Fruit fly (Drosophila melanogaster): ENCODE results near the gene sNPF.
A peak's percentile ranks its signal among the peaks of the same experiment; 100 is the strongest.

The sNPF gene

DNA sequence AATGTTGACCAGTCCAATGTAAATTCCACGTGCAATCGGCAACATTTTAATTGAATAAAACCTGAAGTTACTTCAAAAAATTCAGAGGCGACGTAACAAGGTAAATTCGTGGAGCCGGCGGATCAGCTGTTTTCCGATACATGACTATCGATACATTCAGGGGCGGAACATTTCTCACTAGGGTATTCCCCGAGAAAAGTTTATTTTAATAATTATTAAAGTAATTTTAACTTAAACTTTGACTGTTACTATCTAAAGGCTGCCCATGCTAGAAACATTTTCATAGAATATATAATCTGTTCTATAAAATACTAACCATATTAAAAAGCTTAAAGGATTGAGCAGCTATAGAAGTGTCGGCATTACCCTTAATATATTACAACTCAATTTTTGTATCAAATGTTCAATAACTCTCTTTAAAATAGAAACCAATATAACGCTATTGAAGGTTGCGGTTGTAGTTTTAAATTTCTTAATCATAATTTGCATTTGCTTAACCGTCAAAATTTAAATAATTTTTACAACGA is 69.5 kb downstream of the sNPF start, which contains the start of the genes mRpS18B and Kua (continued):
- TF ChIP-seq lola (GFP tag; optimal IDR thresholded peaks at IDR 0.05) (peak in 1 of 3 experiments; percentile 52), CG6689 (GFP tag; IDR thresholded peaks at IDR 0.05) (peak; percentile 62), CG2129 (GFP tag; IDR thresholded peaks at IDR 0.05; ENCODE audit: partially characterized antibody) (peak; percentile 40), CG31441 (GFP tag; IDR thresholded peaks at IDR 0.05) (peak; percentile 64), bsh (GFP tag; optimal IDR thresholded peaks at IDR 0.05) (peak in 1 of 2 experiments; percentile 54), fu2 (GFP tag; optimal IDR thresholded peaks at IDR 0.05) (no peak), al (GFP tag; IDR thresholded peaks at IDR 0.05) (peak; percentile 42; the same call in 1 of the 2 replicates), MTF-1 (GFP tag; optimal IDR thresholded peaks at IDR 0.05; ENCODE audit: borderline replicate concordance) (no peak), dimm (GFP tag; IDR thresholded peaks at IDR 0.05) (no peak), CG32532 (GFP tag; IDR thresholded peaks at IDR 0.05) (peak; percentile 63), CG13624 (GFP tag; optimal IDR thresholded peaks at IDR 0.05) (peak; percentile 26), run (tag; optimal IDR thresholded peaks at IDR 0.05) (no peak), CG18619 (GFP tag; optimal IDR thresholded peaks at IDR 0.05) (peak; percentile 34), cas (GFP tag; IDR thresholded peaks at IDR 0.05) (no peak), CG10543 (GFP tag; optimal IDR thresholded peaks at IDR 0.05) (peak; percentile 4), tin (GFP tag; optimal IDR thresholded peaks at IDR 0.05) (peak; percentile 62), knrl (GFP tag; IDR thresholded peaks at IDR 0.05; ENCODE audit: partially characterized antibody) (peak; percentile 71), CG17829 (tag; optimal IDR thresholded peaks at IDR 0.05) (peak; percentile 63), Eip74EF (GFP tag; optimal IDR thresholded peaks at IDR 0.05) (peak in 1 of 2 experiments; percentile 40), Xbp1 (GFP tag; optimal IDR thresholded peaks at IDR 0.05) (peak; percentile 65), chm (GFP tag; IDR thresholded peaks at IDR 0.05) (0 out of 2 replicates have a peak, but pooled peaks have one; percentile 36), NFAT (GFP tag; IDR thresholded peaks at IDR 0.05) (peak; percentile 52), PHDP (tag; optimal IDR thresholded peaks at IDR 0.05) (peak; percentile 64), Ptx1 (GFP tag; IDR thresholded peaks at IDR 0.05) (peak; percentile 74), Ravus (GFP tag; IDR thresholded peaks at IDR 0.05) (no peak), sd (tag; optimal IDR thresholded peaks at IDR 0.05) (no peak), CG7839 (tag; optimal IDR thresholded peaks at IDR 0.05) (peak; percentile 69), CG15514 (GFP tag; optimal IDR thresholded peaks at IDR 0.05) (peak; percentile 63), CG6254 (GFP tag; optimal IDR thresholded peaks at IDR 0.05) (peak; percentile 23), H2.0 (GFP tag; IDR thresholded peaks at IDR 0.05) (peak; percentile 46; the same call in 1 of the 2 replicates), CG14014 (GFP tag; IDR thresholded peaks at IDR 0.05) (peak; percentile 66), fd96Cb (tag; optimal IDR thresholded peaks at IDR 0.05) (peak; percentile 51), klu (GFP tag; IDR thresholded peaks at IDR 0.05) (peak; percentile 10; the same call in 1 of the 2 replicates), Meics (GFP tag; optimal IDR thresholded peaks at IDR 0.05) (peak; percentile 54), Fer3 (tag; optimal IDR thresholded peaks at IDR 0.05) (peak; percentile 54), CG8388 (GFP tag; optimal IDR thresholded peaks at IDR 0.05) (peak; percentile 41), CG10366 (GFP tag; IDR thresholded peaks at IDR 0.05) (peak; percentile 31; the same call in 1 of the 2 replicates), odd (GFP tag; optimal IDR thresholded peaks at IDR 0.05) (no peak), Opbp (GFP tag; IDR thresholded peaks at IDR 0.05; ENCODE audit: partially characterized antibody) (peak; percentile 67), ase (GFP tag; IDR thresholded peaks at IDR 0.05) (no peak), CG17359 (tag; optimal IDR thresholded peaks at IDR 0.05) (peak; percentile 58), CG6813 (GFP tag; optimal IDR thresholded peaks at IDR 0.05) (peak; percentile 25), crc (GFP tag; optimal IDR thresholded peaks at IDR 0.05) (no peak), nerfin-1 (tag; optimal IDR thresholded peaks at IDR 0.05) (peak; percentile 26), Fer2 (tag; optimal IDR thresholded peaks at IDR 0.05) (peak; percentile 51), aop (GFP tag; IDR thresholded peaks at IDR 0.05) (no peak), CG6791 (GFP tag; IDR thresholded peaks at IDR 0.05; ENCODE audit: partially characterized antibody) (no peak), ken (GFP tag; IDR thresholded peaks at IDR 0.05) (peak; percentile 71), row (GFP tag; IDR thresholded peaks at IDR 0.05) (peak; percentile 86)

Data from whole organism, embryonic.